Worm (Caenorhabditis elegans) whole organism, L4 larva: ENCODE measurements around the gene C33B4.5.

Source experiments
- F10B5.3 ChIP-seq: sonication (generic microtip); optimal IDR thresholded peaks from 2 replicates; lab custom pipeline; 2016; ENCODE audit warnings: mild to moderate bottlenecking, missing genetic modification characterization, missing compliant biosample characterization
- F26F4.8 ChIP-seq: fragments of 200-800 bp; sonication (Bioruptor generic); conservative IDR thresholded peaks from 2 replicates; pipeline ENCODE4 v1.3.6; 2022; ENCODE audit warnings: missing genetic modification characterization, missing compliant biosample characterization
- aly-2 ChIP-seq: sonication (generic microtip); optimal IDR thresholded peaks from 2 replicates; lab custom pipeline; 2018; ENCODE audit warnings: missing biosample characterization, missing genetic modification characterization
- ceh-28 ChIP-seq: fragments of 150-350 bp; optimal IDR thresholded peaks from 2 replicates; lab custom pipeline; 2014; ENCODE audit warnings: missing biosample characterization, missing genetic modification reagents, missing genetic modification characterization
- fkh-10 ChIP-seq: fragments of 150-350 bp; optimal IDR thresholded peaks from 2 replicates; lab custom pipeline; 2014; ENCODE audit warnings: missing biosample characterization, missing genetic modification reagents, missing genetic modification characterization
- fos-1 ChIP-seq: fragments of 150-350 bp; optimal IDR thresholded peaks from 2 replicates; lab custom pipeline; 2014; ENCODE audit warnings: missing biosample characterization, missing genetic modification characterization
- lin-39 ChIP-seq: fragments of 150-350 bp; optimal IDR thresholded peaks from 2 replicates; lab custom pipeline; 2014; ENCODE audit warnings: missing biosample characterization, missing genetic modification reagents, missing genetic modification characterization
- nhr-28 ChIP-seq: fragments of 150-350 bp; optimal IDR thresholded peaks from 2 replicates; lab custom pipeline; 2014; ENCODE audit warnings: missing biosample characterization, missing genetic modification characterization
- nhr-42 ChIP-seq: fragments of 200-800 bp; sonication (Bioruptor generic); IDR thresholded peaks from 2 replicates; pipeline ENCODE4 v1.3.6; 2022; ENCODE audit warnings: missing genetic modification characterization, missing compliant biosample characterization
- nhr-77 ChIP-seq: fragments of 150-350 bp; optimal IDR thresholded peaks from 2 replicates; lab custom pipeline; 2014; ENCODE audit warnings: missing biosample characterization, missing genetic modification characterization
- saeg-2 ChIP-seq: fragments of 200-800 bp; sonication (Bioruptor generic); IDR thresholded peaks from 2 replicates; pipeline ENCODE4 v1.3.6; 2022; ENCODE audit warnings: missing genetic modification reagents, missing genetic modification characterization, missing compliant biosample characterization

DNA sequence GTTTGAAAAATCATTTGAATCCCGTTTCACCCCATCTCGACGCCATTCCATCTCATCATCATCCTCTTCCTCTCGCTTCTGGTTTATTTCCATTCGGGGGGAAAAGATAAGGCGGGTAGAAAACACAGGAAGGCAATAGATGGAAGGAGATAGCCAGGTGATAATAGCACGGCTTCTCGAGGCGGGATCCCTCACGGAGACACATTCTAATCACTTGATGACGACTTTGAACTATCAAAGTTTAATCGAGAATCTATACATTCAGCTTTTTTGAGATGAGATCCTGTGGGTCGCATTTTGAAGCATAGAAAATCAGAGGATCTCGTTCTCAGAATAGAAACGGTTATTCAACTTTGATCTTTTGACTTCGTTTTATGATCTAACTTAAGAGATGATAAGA is 11.1 kb upstream of the C33B4.5 start, which contains the start of gene C33B4.2:
- no peak for TF ChIP-seq nhr-42 (GFP tag; lab: Robert Waterston, UW)
- no peak for TF ChIP-seq saeg-2 (GFP tag; lab: Robert Waterston, UW)
- no peak for TF ChIP-seq fkh-10 (GFP tag; lab: Kevin White, UChicago)
- no peak for TF ChIP-seq lin-39 (tag; lab: Kevin White, UChicago)
- TF ChIP-seq F26F4.8 (GFP tag; lab: Robert Waterston, UW), result no peak
- no peak for TF ChIP-seq nhr-77
- TF ChIP-seq fos-1, result no peak
- TF ChIP-seq F10B5.3 (tag; lab: Kevin White, UChicago), result no peak
- no peak for TF ChIP-seq aly-2 (tag; lab: Kevin White, UChicago)
- TF ChIP-seq ceh-28, result no peak
- no peak for TF ChIP-seq nhr-28 (tag; lab: Kevin White, UChicago)
